Fruit fly (Drosophila melanogaster) whole organism, prepupa: Measurements from ENCODE around the gene eEF1alpha2.

Source experiments
- CG11902 ChIP-seq: fragments of 200-800 bp; sonication (Bioruptor generic); optimal IDR thresholded peaks from 3 replicates; lab custom pipeline; 2016; ENCODE audit warnings: missing biosample characterization, missing genetic modification characterization
- CG15336 ChIP-seq: fragments of 200-800 bp; sonication (Bioruptor generic); IDR thresholded peaks from 2 replicates; pipeline ENCODE4 v1.3.6; 2022; ENCODE audit warnings: missing biosample characterization, missing genetic modification characterization
- CG1621 ChIP-seq: fragments of 200-800 bp; sonication (Bioruptor generic); optimal IDR thresholded peaks from 3 replicates; lab custom pipeline; 2018; ENCODE audit warnings: missing biosample characterization, mild to moderate bottlenecking, missing genetic modification characterization
- CG16779 ChIP-seq: fragments of 200-800 bp; sonication (Bioruptor generic); optimal IDR thresholded peaks from 3 replicates; lab custom pipeline; 2017; ENCODE audit warnings: missing biosample characterization, mild to moderate bottlenecking, missing genetic modification characterization
- CG32006 ChIP-seq: fragments of 200-800 bp; sonication (Bioruptor generic); optimal IDR thresholded peaks from 3 replicates; lab custom pipeline; 2017; ENCODE audit warnings: missing biosample characterization, mild to moderate bottlenecking, missing genetic modification characterization
- CG34406 ChIP-seq: fragments of 200-800 bp; sonication (Bioruptor generic); optimal IDR thresholded peaks from 3 replicates; lab custom pipeline; 2016; ENCODE audit warnings: missing biosample characterization, missing genetic modification characterization
- CG6163 ChIP-seq: fragments of 200-800 bp; sonication (Bioruptor generic); IDR thresholded peaks from 3 replicates; pipeline ENCODE4 v1.3.6; 2022; ENCODE audit warnings: missing biosample characterization, missing genetic modification characterization
- CG6854 ChIP-seq: fragments of 200-800 bp; sonication (Bioruptor generic); optimal IDR thresholded peaks from 2 replicates; lab custom pipeline; 2017; ENCODE audit warnings: missing biosample characterization, mild to moderate bottlenecking, missing genetic modification characterization
- CG8119 ChIP-seq: fragments of 200-800 bp; sonication (Bioruptor generic); IDR thresholded peaks from 3 replicates; pipeline ENCODE4 v1.3.6; 2022; ENCODE audit warnings: missing biosample characterization, missing genetic modification characterization
- CG8632 ChIP-seq: fragments of 200-800 bp; sonication (Bioruptor generic); optimal IDR thresholded peaks from 3 replicates; lab custom pipeline; 2016; ENCODE audit warnings: missing biosample characterization, missing genetic modification characterization
- Eip75B ChIP-seq: fragments of 200-800 bp; sonication (Bioruptor generic); optimal IDR thresholded peaks from 3 replicates; lab custom pipeline; 2016; ENCODE audit warnings: missing biosample characterization, missing genetic modification characterization
- Eip78C ChIP-seq: fragments of 200-800 bp; sonication (Bioruptor generic); peaks from one replicate; lab custom pipeline; 2016; ENCODE audit warnings: missing biosample characterization, missing genetic modification characterization
- Ets21C ChIP-seq: fragments of 200-800 bp; sonication (Bioruptor generic); optimal IDR thresholded peaks from 3 replicates; lab custom pipeline; 2016; ENCODE audit warnings: missing biosample characterization, missing genetic modification characterization
- Ets96B ChIP-seq: fragments of 200-800 bp; optimal IDR thresholded peaks from 2 replicates; lab custom pipeline; 2019; ENCODE audit warnings: missing biosample characterization, mild to moderate bottlenecking, missing genetic modification characterization, moderate library complexity
- Hr4 ChIP-seq: fragments of 200-800 bp; sonication (Bioruptor generic); optimal IDR thresholded peaks from 3 replicates; lab custom pipeline; 2016; ENCODE audit warnings: missing biosample characterization, missing genetic modification characterization
- Smox ChIP-seq: fragments of 200-800 bp; sonication (Bioruptor generic); optimal IDR thresholded peaks from 3 replicates; lab custom pipeline; 2016; ENCODE audit warnings: missing biosample characterization, missing genetic modification characterization
- Sox102F ChIP-seq: fragments of 200-800 bp; sonication (Bioruptor generic); optimal IDR thresholded peaks from 2 replicates; lab custom pipeline; 2016; ENCODE audit warnings: missing biosample characterization, mild to moderate bottlenecking, missing genetic modification characterization
- Sox15 ChIP-seq: fragments of 200-800 bp; sonication (Bioruptor generic); optimal IDR thresholded peaks from 3 replicates; lab custom pipeline; 2016; ENCODE audit warnings: missing biosample characterization, missing genetic modification characterization
- achi ChIP-seq: fragments of 200-800 bp; sonication (Bioruptor generic); optimal IDR thresholded peaks from 3 replicates; lab custom pipeline; 2016; ENCODE audit warnings: missing biosample characterization, missing genetic modification characterization
- cyc ChIP-seq: fragments of 200-800 bp; sonication (Bioruptor generic); optimal IDR thresholded peaks from 3 replicates; lab custom pipeline; 2016; ENCODE audit warnings: missing biosample characterization, missing genetic modification characterization
- dsx ChIP-seq: fragments of 200-800 bp; optimal IDR thresholded peaks from 3 replicates; lab custom pipeline; 2019; ENCODE audit warnings: missing biosample characterization, mild to moderate bottlenecking, missing genetic modification characterization, moderate library complexity; ENCODE audit not compliant: poor library complexity, severe bottlenecking
- eg ChIP-seq: fragments of 200-800 bp; sonication (Bioruptor generic); IDR thresholded peaks from 3 replicates; pipeline ENCODE4 v1.3.6; 2022; ENCODE audit warnings: missing biosample characterization, missing genetic modification characterization
- esn ChIP-seq: fragments of 200-800 bp; sonication (Bioruptor generic); optimal IDR thresholded peaks from 2 replicates; lab custom pipeline; 2016; ENCODE audit warnings: missing biosample characterization, mild to moderate bottlenecking, missing genetic modification characterization, moderate library complexity
- fd59A ChIP-seq: fragments of 200-800 bp; sonication (Bioruptor generic); optimal IDR thresholded peaks from 2 replicates; lab custom pipeline; 2017; ENCODE audit warnings: missing biosample characterization, mild to moderate bottlenecking, missing genetic modification characterization, missing genetic modification reagents
- fkh ChIP-seq: fragments of 200-800 bp; sonication (Bioruptor generic); optimal IDR thresholded peaks from 3 replicates; lab custom pipeline; 2017; ENCODE audit warnings: missing biosample characterization, mild to moderate bottlenecking, missing genetic modification characterization, moderate library complexity
- lz ChIP-seq: fragments of 200-800 bp; sonication (Bioruptor generic); optimal IDR thresholded peaks from 3 replicates; lab custom pipeline; 2016; ENCODE audit warnings: missing biosample characterization, missing genetic modification characterization
- net ChIP-seq: fragments of 200-800 bp; sonication (Bioruptor generic); optimal IDR thresholded peaks from 3 replicates; lab custom pipeline; 2016; ENCODE audit warnings: missing biosample characterization, missing genetic modification characterization
- pdm3 ChIP-seq: fragments of 200-800 bp; sonication (Bioruptor generic); optimal IDR thresholded peaks from 3 replicates; lab custom pipeline; 2016; ENCODE audit warnings: missing biosample characterization, missing genetic modification characterization
- svp ChIP-seq: fragments of 200-800 bp; sonication (Bioruptor generic); peaks from one replicate; lab custom pipeline; 2016; ENCODE audit warnings: missing biosample characterization, missing genetic modification characterization
- topi ChIP-seq: fragments of 200-800 bp; sonication (Bioruptor generic); optimal IDR thresholded peaks from 3 replicates; lab custom pipeline; 2016; ENCODE audit warnings: missing biosample characterization, missing genetic modification characterization
- vri ChIP-seq: fragments of 200-800 bp; sonication (Bioruptor generic); optimal IDR thresholded peaks from 3 replicates; lab custom pipeline; 2016; ENCODE audit warnings: missing biosample characterization, mild to moderate bottlenecking, missing genetic modification characterization

The eEF1alpha2 gene

dm6 chr3R:31713306-31714123 lies 24.8 kb upstream of the eEF1alpha2 start, which contains the start of gene ttk (continued):
- TF ChIP-seq CG1621 (tag; lab: Kevin White, UChicago) (peak; percentile 36), Ets96B (tag; lab: Kevin White, UChicago) (no peak), CG16779 (tag; lab: Kevin White, UChicago) (no peak), svp (GFP tag; lab: Kevin White, UChicago) (peak; percentile 100), Ets21C (GFP tag; lab: Kevin White, UChicago) (no peak), Smox (peak; percentile 9), Sox102F (GFP tag; lab: Kevin White, UChicago) (peak; percentile 63), vri (GFP tag; lab: Kevin White, UChicago) (peak; percentile 100), CG8119 (GFP tag; lab: Robert Waterston, UW) (no peak), fd59A (GFP tag; lab: Kevin White, UChicago) (no peak), Sox15 (GFP tag; lab: Kevin White, UChicago) (no peak), cyc (no peak), Eip75B (GFP tag; lab: Kevin White, UChicago) (peak; percentile 75), CG8632 (GFP tag; lab: Kevin White, UChicago) (peak; percentile 13), CG15336 (GFP tag; lab: Robert Waterston, UW) (no peak; the same call in 1 of the 2 replicates)

- no peak for TF ChIP-seq CG11902 (GFP tag; lab: Kevin White, UChicago)
- 0 out of 3 replicates have a peak, but pooled peaks have one; percentile 27 for TF ChIP-seq CG8119 (GFP tag; lab: Robert Waterston, UW)
- TF ChIP-seq CG6163 (GFP tag; lab: Robert Waterston, UW) = 0 out of 3 replicates have a peak, but pooled peaks have one; percentile 20
- peak; percentile 28; the same call in 1 of the 3 replicates for TF ChIP-seq eg (GFP tag; lab: Robert Waterston, UW)
- no peak for TF ChIP-seq Eip75B (GFP tag; lab: Kevin White, UChicago)
- TF ChIP-seq CG32006 (GFP tag; lab: Kevin White, UChicago) = peak; percentile 23
- TF ChIP-seq Eip78C (GFP tag; lab: Kevin White, UChicago) = peak; percentile 69
- TF ChIP-seq dsx (GFP tag; lab: Kevin White, UChicago) = peak; percentile 23
These were observed 23.2 kb upstream of the eEF1alpha2 start for dm6 chr3R:31714876-31715712.

dm6 chr3R:31715713-31716024 lies 22.6 kb upstream of the eEF1alpha2 start:
- TF ChIP-seq svp (GFP tag; lab: Kevin White, UChicago) (peak; percentile 77), Hr4 (GFP tag; lab: Kevin White, UChicago) (no peak), CG34406 (GFP tag; lab: Kevin White, UChicago) (no peak), achi (peak; percentile 7), CG6854 (GFP tag; lab: Kevin White, UChicago) (no peak), Sox15 (GFP tag; lab: Kevin White, UChicago) (no peak), pdm3 (GFP tag; lab: Kevin White, UChicago) (peak; percentile 2), net (GFP tag; lab: Kevin White, UChicago) (peak; percentile 36), vri (GFP tag; lab: Kevin White, UChicago) (no peak), lz (GFP tag; lab: Kevin White, UChicago) (peak; percentile 2), CG15336 (GFP tag; lab: Robert Waterston, UW) (no peak), fkh (GFP tag; lab: Kevin White, UChicago) (peak; percentile 70), esn (no peak), Ets21C (GFP tag; lab: Kevin White, UChicago) (no peak), topi (GFP tag; lab: Kevin White, UChicago) (peak; percentile 13), fd59A (GFP tag; lab: Kevin White, UChicago) (no peak), Sox102F (GFP tag; lab: Kevin White, UChicago) (peak; percentile 14), CG6163 (GFP tag; lab: Robert Waterston, UW) (peak; percentile 12; the same call in 1 of the 3 replicates), Eip78C (GFP tag; lab: Kevin White, UChicago) (peak; percentile 61), cyc (peak; percentile 15), Smox (peak; percentile 20), eg (GFP tag; lab: Robert Waterston, UW) (0 out of 3 replicates have a peak, but pooled peaks have one; percentile 27), CG8119 (GFP tag; lab: Robert Waterston, UW) (no peak)
